Fruit fly (Drosophila melanogaster) whole organism, wandering third instar larva: ENCODE results near the gene NP15.6.

Experiments
- CG32264 ChIP-seq: fragments of 200-800 bp; sonication (Bioruptor generic); optimal IDR thresholded peaks from 2 replicates; lab custom pipeline; 2016; ENCODE audit warnings: missing biosample characterization, missing genetic modification characterization
- CG9705 ChIP-seq: fragments of 200-800 bp; sonication (Bioruptor generic); optimal IDR thresholded peaks from 2 replicates; lab custom pipeline; 2018; ENCODE audit warnings: missing biosample characterization, mild to moderate bottlenecking, missing genetic modification characterization
- CrebA ChIP-seq: fragments of 200-800 bp; sonication (Bioruptor generic); optimal IDR thresholded peaks from 2 replicates; lab custom pipeline; 2016; ENCODE audit warnings: missing biosample characterization, mild to moderate bottlenecking, missing genetic modification characterization, borderline replicate concordance
- Dif ChIP-seq: fragments of 200-275, 200-300 bp; sonication (Bioruptor generic); optimal IDR thresholded peaks from 2 replicates; lab custom pipeline; 2018; ENCODE audit warnings: missing biosample characterization, missing genetic modification characterization; ENCODE audit not compliant: partially characterized antibody
- HLH106 ChIP-seq: fragments of 200-800 bp; optimal IDR thresholded peaks from 3 replicates; lab custom pipeline; 2019; ENCODE audit warnings: missing biosample characterization, mild to moderate bottlenecking, missing genetic modification characterization, moderate library complexity
- Hnf4 ChIP-seq: fragments of 200-800 bp; sonication (Bioruptor generic); optimal IDR thresholded peaks from 2 replicates; lab custom pipeline; 2016; ENCODE audit warnings: missing biosample characterization, mild to moderate bottlenecking, missing genetic modification characterization
- Hr78 ChIP-seq: fragments of >200 bp; optimal IDR thresholded peaks from 2 replicates; lab custom pipeline; 2017; ENCODE audit warnings: missing biosample characterization, missing genetic modification characterization
- Hr83 ChIP-seq: fragments of 200-300 bp; sonication (Bioruptor generic); optimal IDR thresholded peaks from 2 replicates; lab custom pipeline; 2016; ENCODE audit warnings: missing biosample characterization, mild to moderate bottlenecking, missing genetic modification characterization, moderate library complexity; ENCODE audit not compliant: poor library complexity, severe bottlenecking
- Mio ChIP-seq: sonication (Bioruptor generic); optimal IDR thresholded peaks from 2 replicates; lab custom pipeline; 2016; ENCODE audit warnings: missing biosample characterization, missing genetic modification characterization
- Myc ChIP-seq: fragments of >200 bp; optimal IDR thresholded peaks from 2 replicates; lab custom pipeline; 2017
- Rel ChIP-seq, 2 experiments: fragments of 200-800 bp; sonication (Bioruptor generic) in 1 of 2; optimal IDR thresholded peaks; 2 replicates in 1 of 2; 3 replicates in 1 of 2; lab custom pipeline; 2016 to 2019; ENCODE audit warnings: mild to moderate bottlenecking in 2 of 2, missing biosample characterization in 2 of 2, missing genetic modification characterization in 2 of 2, moderate library complexity in 1 of 2
- Sp1 ChIP-seq: fragments of 200-800 bp; sonication (Bioruptor generic); optimal IDR thresholded peaks from 3 replicates; lab custom pipeline; 2019; ENCODE audit warnings: missing biosample characterization, mild to moderate bottlenecking, missing genetic modification characterization, moderate library complexity
- br ChIP-seq: fragments of 200-800 bp; sonication (Bioruptor generic); optimal IDR thresholded peaks from 2 replicates; lab custom pipeline; 2016; ENCODE audit warnings: missing biosample characterization, missing genetic modification characterization
- dl ChIP-seq, 2 experiments: fragments of 175-275, 200-275 bp in 1 of 2; fragments of 200-275 bp in 1 of 2; sonication (Bioruptor generic); optimal IDR thresholded peaks; lab custom pipeline; 2018; ENCODE audit warnings: mild to moderate bottlenecking in 2 of 2, missing biosample characterization in 2 of 2, missing genetic modification characterization in 2 of 2, moderate library complexity in 2 of 2; ENCODE audit not compliant: partially characterized antibody in 2 of 2, insufficient read depth in 1 of 2
- dmrt93B ChIP-seq: fragments of 200-800 bp; sonication (Bioruptor generic); optimal IDR thresholded peaks from 2 replicates; lab custom pipeline; 2018; ENCODE audit warnings: missing biosample characterization, mild to moderate bottlenecking, missing genetic modification characterization
- dsf ChIP-seq: sonication (Bioruptor generic); optimal IDR thresholded peaks from 2 replicates; lab custom pipeline; 2016; ENCODE audit warnings: missing biosample characterization, missing genetic modification characterization, borderline replicate concordance
- ey ChIP-seq: fragments of 200-800 bp; sonication (Bioruptor generic); optimal IDR thresholded peaks from 2 replicates; lab custom pipeline; 2016; ENCODE audit warnings: missing biosample characterization, missing genetic modification characterization
- foxo ChIP-seq, 2 experiments: fragments of 200-800 bp; sonication (Bioruptor generic); optimal IDR thresholded peaks; 2 replicates in 1 of 2; 3 replicates in 1 of 2; lab custom pipeline; 2016 to 2017; ENCODE audit warnings: missing biosample characterization in 2 of 2, missing genetic modification characterization in 2 of 2
- fru ChIP-seq: fragments of 200-800 bp; sonication (Bioruptor generic); optimal IDR thresholded peaks from 3 replicates; lab custom pipeline; 2016; ENCODE audit warnings: missing biosample characterization, mild to moderate bottlenecking, missing genetic modification characterization
- h ChIP-seq: fragments of 200-800 bp; sonication (Bioruptor generic); optimal IDR thresholded peaks from 3 replicates; lab custom pipeline; 2016; ENCODE audit warnings: missing biosample characterization, mild to moderate bottlenecking, missing genetic modification characterization
- jim ChIP-seq: fragments of 175-275, 200-325 bp; sonication (Bioruptor generic); optimal IDR thresholded peaks from 2 replicates; lab custom pipeline; 2016; ENCODE audit warnings: missing biosample characterization, mild to moderate bottlenecking, missing genetic modification characterization
- lola ChIP-seq: fragments of >200 bp; optimal IDR thresholded peaks from 2 replicates; lab custom pipeline; 2017; ENCODE audit warnings: missing biosample characterization, missing genetic modification characterization
- pan ChIP-seq: fragments of >200 bp; optimal IDR thresholded peaks from 2 replicates; lab custom pipeline; 2017
- psq ChIP-seq: fragments of 200-800 bp; sonication (Bioruptor generic); optimal IDR thresholded peaks from 3 replicates; lab custom pipeline; 2017; ENCODE audit warnings: missing biosample characterization, mild to moderate bottlenecking, missing genetic modification characterization, moderate library complexity
- rgr ChIP-seq: fragments of 200-800 bp; sonication (Bioruptor generic); optimal IDR thresholded peaks from 3 replicates; lab custom pipeline; 2016; ENCODE audit warnings: missing biosample characterization, mild to moderate bottlenecking, missing genetic modification characterization
- sv ChIP-seq: fragments of 200-800 bp; sonication (Bioruptor generic); optimal IDR thresholded peaks from 3 replicates; lab custom pipeline; 2016; ENCODE audit warnings: missing biosample characterization, missing genetic modification characterization
- tai ChIP-seq: sonication (Bioruptor generic); optimal IDR thresholded peaks from 2 replicates; lab custom pipeline; 2016; ENCODE audit warnings: missing biosample characterization, missing genetic modification characterization
- usp ChIP-seq: fragments of >200 bp; optimal IDR thresholded peaks from 2 replicates; lab custom pipeline; 2017; ENCODE audit warnings: missing biosample characterization, missing genetic modification characterization
- woc ChIP-seq: sonication (Bioruptor generic); optimal IDR thresholded peaks from 2 replicates; lab custom pipeline; 2016; ENCODE audit warnings: missing biosample characterization, mild to moderate bottlenecking, missing genetic modification characterization

The NP15.6 gene

DNA sequence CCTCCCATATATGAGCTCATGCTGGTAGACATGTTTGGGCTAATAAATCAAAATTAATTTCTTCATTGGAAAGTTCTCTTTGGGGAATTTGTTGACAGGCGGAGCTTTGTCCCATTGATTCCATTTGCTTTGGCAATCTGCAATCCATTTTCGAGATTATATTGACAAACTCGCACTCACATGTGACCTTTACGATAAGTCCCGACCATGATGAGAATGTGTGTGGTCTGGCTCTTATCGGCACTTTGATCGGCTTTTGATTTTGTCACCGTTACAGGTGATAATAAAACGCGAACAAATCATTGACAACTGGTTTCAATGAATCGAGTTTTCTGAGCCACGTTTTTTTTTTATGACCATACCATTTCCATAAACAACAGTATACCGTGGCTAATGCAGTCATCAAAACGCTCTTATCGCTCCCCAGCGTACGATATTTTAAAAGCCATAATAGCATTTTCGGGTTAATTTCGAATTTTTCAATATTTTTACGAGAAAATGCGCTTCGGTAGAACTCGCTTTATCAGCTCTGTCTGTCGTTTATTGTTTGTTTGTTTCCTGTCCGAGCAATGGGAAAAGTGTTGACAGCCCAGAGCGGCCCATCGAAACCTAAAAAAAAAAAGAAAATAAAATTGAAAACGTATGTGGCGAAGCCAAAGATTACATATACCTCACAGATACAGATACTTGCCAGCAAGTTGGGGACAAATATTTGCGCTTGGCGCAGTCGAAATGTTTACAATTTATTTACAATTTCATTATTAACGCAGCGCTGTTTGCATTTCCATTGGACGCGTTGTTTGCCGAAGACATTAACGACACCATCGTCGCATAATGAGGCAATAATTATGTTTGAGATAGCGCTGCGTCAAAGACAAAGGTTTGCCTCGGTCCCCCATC is 29.5 kb upstream of the NP15.6 start:
- TF ChIP-seq lola: no peak
- TF ChIP-seq Hnf4 (GFP tag; lab: Kevin White, UChicago): peak; percentile 5
- TF ChIP-seq ey: no peak
- peak; percentile 7 for TF ChIP-seq psq (GFP tag; lab: Kevin White, UChicago)
- peak; percentile 47 for TF ChIP-seq sv (GFP tag; lab: Kevin White, UChicago)
- peak in 1 of 2 experiments; percentile 7 for TF ChIP-seq foxo (GFP tag; optimal IDR thresholded peaks at IDR 0.05; lab: Kevin White, UChicago)
- peak; percentile 37 for TF ChIP-seq rgr (GFP tag; lab: Kevin White, UChicago)
- TF ChIP-seq br (GFP tag; lab: Kevin White, UChicago): peak; percentile 9

DNA sequence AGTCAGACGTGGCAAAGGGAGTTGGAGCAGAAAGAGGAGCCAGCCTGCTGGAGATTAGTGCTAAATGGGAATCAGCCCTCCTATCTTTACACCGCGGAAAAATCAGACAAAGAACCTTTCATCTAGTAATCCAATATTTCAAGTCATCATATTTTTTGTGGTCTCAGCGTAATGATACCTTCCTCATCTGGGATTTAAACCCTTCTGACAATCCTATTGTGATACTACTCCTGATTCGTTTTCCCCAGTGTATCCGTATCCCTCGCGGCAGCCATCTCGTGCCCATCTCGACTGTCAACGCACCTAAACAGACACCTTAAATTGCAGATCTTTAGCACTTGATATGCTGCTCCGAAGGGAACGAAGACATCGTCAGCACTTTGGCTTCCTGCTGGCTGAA is 28.8 kb upstream of the NP15.6 start:
- TF ChIP-seq Sp1 (GFP tag; lab: Kevin White, UChicago) (no peak), usp (no peak), CG32264 (GFP tag; lab: Kevin White, UChicago) (no peak), Hnf4 (GFP tag; lab: Kevin White, UChicago) (no peak), dmrt93B (no peak), rgr (GFP tag; lab: Kevin White, UChicago) (no peak), Myc (lab: Kevin White, UChicago) (no peak), dl (GFP tag; optimal IDR thresholded peaks at IDR 0.05; lab: Kevin White, UChicago; ENCODE audit: insufficient read depth in 1 of 2, partially characterized antibody in 2 of 2) (no peak), Dif (no peak), dsf (GFP tag; lab: Kevin White, UChicago) (no peak), ey (no peak), Mio (no peak), sv (GFP tag; lab: Kevin White, UChicago) (no peak), foxo (GFP tag; optimal IDR thresholded peaks at IDR 0.05; lab: Kevin White, UChicago) (no peak), jim (GFP tag; lab: Kevin White, UChicago) (no peak)

DNA sequence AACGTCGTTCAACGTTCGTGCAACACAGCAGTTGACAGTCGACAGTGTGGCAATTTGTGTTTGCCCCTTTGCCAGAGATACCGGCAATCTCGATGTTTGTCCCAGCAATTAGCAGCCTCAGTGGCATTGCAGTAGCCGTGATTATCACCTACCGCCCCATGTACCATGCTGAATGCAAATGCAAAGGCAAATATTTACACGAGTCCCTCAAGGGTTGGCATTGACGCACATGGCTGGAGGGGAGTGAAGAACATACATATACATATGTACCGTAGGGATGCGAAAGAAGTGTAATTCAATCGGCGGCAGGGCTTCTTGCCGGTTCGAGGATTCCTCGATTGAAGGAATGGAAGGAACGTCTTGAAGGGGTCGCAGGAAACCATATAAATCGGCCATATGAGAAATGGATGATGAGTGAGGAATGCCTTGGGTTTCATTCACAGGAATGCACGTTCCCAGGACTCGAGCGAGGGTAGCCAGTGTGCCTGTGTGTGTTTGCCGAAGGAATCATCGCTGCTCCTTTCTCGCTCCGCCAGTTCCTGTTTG is 27.2 kb upstream of the NP15.6 start:
- TF ChIP-seq HLH106 (tag; lab: Kevin White, UChicago): no peak
- no peak for TF ChIP-seq psq (GFP tag; lab: Kevin White, UChicago)
- no peak for TF ChIP-seq lola

- TF ChIP-seq CrebA (GFP tag; lab: Kevin White, UChicago) (no peak), woc (GFP tag; lab: Kevin White, UChicago) (no peak), fru (GFP tag; lab: Kevin White, UChicago) (no peak), rgr (GFP tag; lab: Kevin White, UChicago) (no peak), sv (GFP tag; lab: Kevin White, UChicago) (no peak), dsf (GFP tag; lab: Kevin White, UChicago) (no peak), HLH106 (tag; lab: Kevin White, UChicago) (no peak), Hr78 (GFP tag; lab: Kevin White, UChicago) (no peak), pan (lab: Kevin White, UChicago) (no peak), dl (GFP tag; optimal IDR thresholded peaks at IDR 0.05; lab: Kevin White, UChicago; ENCODE audit: insufficient read depth in 1 of 2, partially characterized antibody in 2 of 2) (no peak), tai (GFP tag; lab: Kevin White, UChicago) (no peak), dmrt93B (no peak), Myc (lab: Kevin White, UChicago) (no peak), usp (no peak), Hnf4 (GFP tag; lab: Kevin White, UChicago) (no peak), CG32264 (GFP tag; lab: Kevin White, UChicago) (no peak)
- TF ChIP-seq, all 38 proteins: peak for 0
These were observed 25.5 kb upstream of the NP15.6 start for dm6 chr3R:19001701-19002100.

DNA sequence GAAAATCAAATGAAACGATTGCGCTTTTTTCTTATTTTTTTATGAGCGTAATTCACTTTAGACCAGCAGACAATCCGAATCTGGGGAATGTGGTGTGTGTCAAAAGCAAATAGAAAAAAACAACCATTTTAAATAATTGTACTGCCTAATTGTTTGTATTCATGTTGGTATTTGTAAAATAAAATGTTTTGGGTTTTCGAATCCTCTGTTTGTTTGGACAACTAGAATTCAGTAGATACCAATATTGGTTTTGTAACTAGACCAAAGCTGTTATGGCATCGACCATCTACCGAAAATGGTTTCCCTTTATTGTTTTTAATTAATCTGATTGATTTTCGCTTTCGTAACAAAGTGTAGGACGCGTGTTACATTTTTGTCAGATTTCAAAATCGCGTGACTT is 16.2 kb upstream of the NP15.6 start:
- TF ChIP-seq Rel (GFP tag; optimal IDR thresholded peaks at IDR 0.05; lab: Kevin White, UChicago) (no peak), Rel (tag; optimal IDR thresholded peaks at IDR 0.05; lab: Kevin White, UChicago) (no peak), Hr83 (GFP tag; lab: Kevin White, UChicago) (no peak), br (GFP tag; lab: Kevin White, UChicago) (no peak), lola (no peak), fru (GFP tag; lab: Kevin White, UChicago) (no peak), foxo (GFP tag; optimal IDR thresholded peaks at IDR 0.05; lab: Kevin White, UChicago) (no peak), rgr (GFP tag; lab: Kevin White, UChicago) (no peak), Dif (no peak), ey (no peak), CG32264 (GFP tag; lab: Kevin White, UChicago) (no peak), Mio (no peak), dsf (GFP tag; lab: Kevin White, UChicago) (no peak), h (no peak), Hnf4 (GFP tag; lab: Kevin White, UChicago) (no peak), CG9705 (GFP tag; lab: Kevin White, UChicago) (no peak), dl (GFP tag; optimal IDR thresholded peaks at IDR 0.05; lab: Kevin White, UChicago; ENCODE audit: insufficient read depth in 1 of 2, partially characterized antibody in 2 of 2) (no peak), dmrt93B (no peak)
